Fruit fly (Drosophila melanogaster) whole organism, embryonic: Measurements from ENCODE around the gene Polr3F.

ENCODE experiments used
- Ada2b ChIP-seq: fragments of 200-800 bp; sonication (Bioruptor generic); IDR thresholded peaks from 2 replicates; pipeline ENCODE4 v1.3.6; 2022; ENCODE audit warnings: missing biosample characterization, missing genetic modification characterization
- B-H1 ChIP-seq: fragments of 200-800 bp; sonication (Bioruptor generic); IDR thresholded peaks from 3 replicates; pipeline ENCODE4 v1.3.6; 2022; ENCODE audit warnings: missing biosample characterization, missing genetic modification characterization
- CG10209 ChIP-seq: fragments of 200-800 bp; sonication (Bioruptor generic); optimal IDR thresholded peaks from 3 replicates; lab custom pipeline; 2017; ENCODE audit warnings: missing biosample characterization, mild to moderate bottlenecking, missing genetic modification characterization, missing genetic modification reagents
- CG10321 ChIP-seq: fragments of 200-800 bp; sonication (Bioruptor generic); IDR thresholded peaks from 2 replicates; pipeline ENCODE4 v1.3.6; 2022; ENCODE audit warnings: missing biosample characterization, missing genetic modification characterization
- CG11696 ChIP-seq: fragments of 200-800 bp; sonication (Bioruptor generic); IDR thresholded peaks from 2 replicates; pipeline ENCODE4 v1.3.6; 2022; ENCODE audit warnings: missing biosample characterization, missing genetic modification characterization
- CG12299 ChIP-seq: fragments of 200-800 bp; sonication (Bioruptor generic); optimal IDR thresholded peaks from 2 replicates; lab custom pipeline; 2018; ENCODE audit warnings: missing biosample characterization, mild to moderate bottlenecking, missing genetic modification characterization
- CG12769 ChIP-seq: fragments of 200-800 bp; sonication (Bioruptor generic); optimal IDR thresholded peaks from 2 replicates; lab custom pipeline; 2019; ENCODE audit warnings: missing biosample characterization, mild to moderate bottlenecking, missing genetic modification characterization, moderate library complexity
- CG15479 ChIP-seq: fragments of 200-800 bp; sonication (Bioruptor generic); optimal IDR thresholded peaks from 3 replicates; lab custom pipeline; 2019; ENCODE audit warnings: missing biosample characterization, mild to moderate bottlenecking, missing genetic modification characterization, moderate library complexity
- CG15514 ChIP-seq: fragments of 200-800 bp; sonication (Bioruptor generic); optimal IDR thresholded peaks from 3 replicates; lab custom pipeline; 2017; ENCODE audit warnings: missing biosample characterization, missing genetic modification characterization, mild to moderate bottlenecking, moderate library complexity, missing genetic modification reagents
- CG17186 ChIP-seq: fragments of 200-800 bp; sonication (Bioruptor generic); optimal IDR thresholded peaks from 3 replicates; lab custom pipeline; 2017; ENCODE audit warnings: missing biosample characterization, missing genetic modification reagents, missing genetic modification characterization
- CG17361 ChIP-seq: fragments of 200-800 bp; sonication (Bioruptor generic); IDR thresholded peaks from 3 replicates; pipeline ENCODE4 v1.3.6; 2022; ENCODE audit warnings: missing biosample characterization, missing genetic modification characterization
- CG18599 ChIP-seq: fragments of 200-800 bp; sonication (Bioruptor generic); optimal IDR thresholded peaks from 3 replicates; lab custom pipeline; 2017; ENCODE audit warnings: missing biosample characterization, missing genetic modification characterization, mild to moderate bottlenecking, moderate library complexity, missing genetic modification reagents
- CG2120 ChIP-seq: fragments of 200-800 bp; sonication (Bioruptor generic); optimal IDR thresholded peaks from 3 replicates; lab custom pipeline; 2016; ENCODE audit warnings: missing biosample characterization, missing genetic modification characterization
- CG2678 ChIP-seq: fragments of 200-800 bp; sonication (Bioruptor generic); optimal IDR thresholded peaks from 3 replicates; lab custom pipeline; 2019; ENCODE audit warnings: missing biosample characterization, mild to moderate bottlenecking, missing genetic modification characterization, moderate library complexity
- CG30403 ChIP-seq: fragments of 200-800 bp; sonication (Bioruptor generic); optimal IDR thresholded peaks from 3 replicates; lab custom pipeline; 2016; ENCODE audit warnings: missing biosample characterization, missing genetic modification characterization
- CG31224 ChIP-seq: fragments of 200-800 bp; sonication (Bioruptor generic); IDR thresholded peaks from 2 replicates; pipeline ENCODE4 v1.3.6; 2022; ENCODE audit warnings: missing biosample characterization, missing genetic modification characterization
- CG31388 ChIP-seq: fragments of 200-800 bp; sonication (Bioruptor generic); optimal IDR thresholded peaks from 2 replicates; lab custom pipeline; 2016; ENCODE audit warnings: missing biosample characterization, missing genetic modification characterization
- CG31441 ChIP-seq: fragments of 200-800 bp; sonication (Bioruptor generic); IDR thresholded peaks from 2 replicates; pipeline ENCODE4 v1.3.6; 2022; ENCODE audit warnings: missing biosample characterization, missing genetic modification characterization
- CG3281 ChIP-seq: fragments of 200-800 bp; sonication (Bioruptor generic); optimal IDR thresholded peaks from 3 replicates; lab custom pipeline; 2017; ENCODE audit warnings: missing biosample characterization, mild to moderate bottlenecking, missing genetic modification characterization
- CG5953 ChIP-seq: fragments of 200-800 bp; sonication (Bioruptor generic); IDR thresholded peaks from 2 replicates; pipeline ENCODE4 v1.3.6; 2022; ENCODE audit warnings: missing biosample characterization, missing genetic modification characterization
- CG6654 ChIP-seq: fragments of 200-800 bp; sonication (Bioruptor generic); optimal IDR thresholded peaks from 2 replicates; lab custom pipeline; 2017; ENCODE audit warnings: missing biosample characterization, mild to moderate bottlenecking, missing genetic modification characterization
- CG8290 ChIP-seq, 3 experiments: fragments of 200-800 bp; sonication (Bioruptor generic); optimal IDR thresholded peaks; 2 replicates each; lab custom pipeline; 2016 to 2019; ENCODE audit warnings: missing biosample characterization in 3 of 3, missing genetic modification characterization in 3 of 3, mild to moderate bottlenecking in 2 of 3, moderate library complexity in 1 of 3
- CG9727 ChIP-seq: fragments of 200-800 bp; sonication (Bioruptor generic); optimal IDR thresholded peaks from 3 replicates; lab custom pipeline; 2017; ENCODE audit warnings: missing biosample characterization, mild to moderate bottlenecking, missing genetic modification characterization
- D ChIP-seq, 2 experiments: fragments of 200-800 bp in 1 of 2; fragments of >200 bp in 1 of 2; sonication (Bioruptor generic) in 1 of 2; optimal IDR thresholded peaks; 2 replicates in 1 of 2; 3 replicates in 1 of 2; lab custom pipeline; 2017; ENCODE audit warnings: mild to moderate bottlenecking in 1 of 2, missing biosample characterization in 1 of 2, missing genetic modification characterization in 1 of 2, missing genetic modification reagents in 1 of 2
- Dip3 ChIP-seq: fragments of 200-800 bp; sonication (Bioruptor generic); optimal IDR thresholded peaks from 3 replicates; lab custom pipeline; 2016; ENCODE audit warnings: missing biosample characterization, missing genetic modification characterization
- Ets65A ChIP-seq: fragments of 200-800 bp; sonication (Bioruptor generic); peaks from one replicate; lab custom pipeline; 2016; ENCODE audit warnings: missing biosample characterization, missing genetic modification characterization
- Hey ChIP-seq: fragments of 200-800 bp; sonication (Bioruptor generic); optimal IDR thresholded peaks from 3 replicates; lab custom pipeline; 2018; ENCODE audit warnings: missing biosample characterization, mild to moderate bottlenecking, missing genetic modification characterization
- Hmr ChIP-seq: fragments of 200-800 bp; sonication (Bioruptor generic); optimal IDR thresholded peaks from 3 replicates; lab custom pipeline; 2017; ENCODE audit warnings: mild to moderate bottlenecking, missing biosample characterization, missing genetic modification reagents, missing genetic modification characterization
- Med ChIP-seq: fragments of 200-800 bp; sonication (Bioruptor generic); peaks from one replicate; lab custom pipeline; 2016; ENCODE audit warnings: missing biosample characterization, missing genetic modification characterization, mild to moderate bottlenecking, inconsistent platforms, moderate library complexity
- Meics ChIP-seq: fragments of 200-800 bp; sonication (Bioruptor generic); optimal IDR thresholded peaks from 2 replicates; lab custom pipeline; 2017; ENCODE audit warnings: missing biosample characterization, mild to moderate bottlenecking, missing genetic modification characterization
- Mes4 ChIP-seq: fragments of 200-800 bp; sonication (Bioruptor generic); optimal IDR thresholded peaks from 2 replicates; lab custom pipeline; 2016; ENCODE audit warnings: missing biosample characterization, missing genetic modification characterization
- Opbp ChIP-seq: fragments of 200-800 bp; sonication (Bioruptor generic); IDR thresholded peaks from 3 replicates; pipeline ENCODE4 v1.3.6; 2022; ENCODE audit warnings: missing biosample characterization, missing genetic modification characterization; ENCODE audit not compliant: partially characterized antibody
- Ptx1 ChIP-seq: fragments of 200-800 bp; sonication (Bioruptor generic); IDR thresholded peaks from 2 replicates; pipeline ENCODE4 v1.3.6; 2022; ENCODE audit warnings: missing biosample characterization, missing genetic modification characterization
- Xrp1 ChIP-seq: fragments of 200-800 bp; sonication (Bioruptor generic); IDR thresholded peaks from 2 replicates; pipeline ENCODE4 v1.3.6; 2022; ENCODE audit warnings: missing biosample characterization, missing genetic modification characterization
- ash1 ChIP-seq: fragments of 200-800 bp; sonication (Bioruptor generic); optimal IDR thresholded peaks from 2 replicates; lab custom pipeline; 2018; ENCODE audit warnings: missing biosample characterization, mild to moderate bottlenecking, missing genetic modification characterization
- btn ChIP-seq: fragments of 200-800 bp; sonication (Bioruptor generic); optimal IDR thresholded peaks from 2 replicates; lab custom pipeline; 2016; ENCODE audit warnings: missing biosample characterization, missing genetic modification characterization
- gcm ChIP-seq: fragments of 200-800 bp; sonication (Bioruptor generic); optimal IDR thresholded peaks from 2 replicates; lab custom pipeline; 2019; ENCODE audit warnings: missing biosample characterization, mild to moderate bottlenecking, missing genetic modification characterization, moderate library complexity
- gem ChIP-seq: fragments of 200-800 bp; sonication (Bioruptor generic); optimal IDR thresholded peaks from 2 replicates; lab custom pipeline; 2019; ENCODE audit warnings: missing biosample characterization, mild to moderate bottlenecking, missing genetic modification characterization, moderate library complexity
- grn ChIP-seq: fragments of 200-800 bp; sonication (Bioruptor generic); optimal IDR thresholded peaks from 3 replicates; lab custom pipeline; 2017; ENCODE audit warnings: missing biosample characterization, missing genetic modification characterization
- insv ChIP-seq, 2 experiments: fragments of 200-800 bp; sonication (Bioruptor generic); optimal IDR thresholded peaks; 3 replicates each; lab custom pipeline; 2016 to 2018; ENCODE audit warnings: missing biosample characterization in 2 of 2, missing genetic modification characterization in 2 of 2
- lilli ChIP-seq: fragments of 200-800 bp; sonication (Bioruptor generic); optimal IDR thresholded peaks from 3 replicates; lab custom pipeline; 2016; ENCODE audit warnings: missing biosample characterization, missing genetic modification characterization
- peb ChIP-seq: fragments of 200-800 bp; sonication (Bioruptor generic); IDR thresholded peaks from 2 replicates; pipeline ENCODE4 v1.3.6; 2022; ENCODE audit warnings: missing biosample characterization, missing genetic modification characterization
- pnt ChIP-seq: fragments of 200-800 bp; sonication (Bioruptor generic); optimal IDR thresholded peaks from 3 replicates; lab custom pipeline; 2016; ENCODE audit warnings: missing biosample characterization, missing genetic modification characterization
- row ChIP-seq: fragments of 200-800 bp; sonication (Bioruptor generic); IDR thresholded peaks from 3 replicates; pipeline ENCODE4 v1.3.6; 2022; ENCODE audit warnings: missing biosample characterization, missing genetic modification characterization
- salm ChIP-seq: fragments of 200-800 bp; sonication (Bioruptor generic); optimal IDR thresholded peaks from 2 replicates; lab custom pipeline; 2018; ENCODE audit warnings: missing biosample characterization, mild to moderate bottlenecking, missing genetic modification characterization
- sens ChIP-seq: fragments of 200-800 bp; sonication (Bioruptor generic); peaks from one replicate; lab custom pipeline; 2016; ENCODE audit warnings: missing biosample characterization, missing genetic modification characterization
- so ChIP-seq: fragments of 200-800 bp; sonication (Bioruptor generic); IDR thresholded peaks from 3 replicates; pipeline ENCODE4 v1.3.6; 2022; ENCODE audit warnings: missing biosample characterization, missing genetic modification characterization
- stc ChIP-seq: fragments of 200-800 bp; sonication (Bioruptor generic); IDR thresholded peaks from 2 replicates; pipeline ENCODE4 v1.3.6; 2022; ENCODE audit warnings: missing biosample characterization, missing genetic modification characterization
- tio ChIP-seq: fragments of 200-800 bp; sonication (Bioruptor generic); optimal IDR thresholded peaks from 2 replicates; lab custom pipeline; 2017; ENCODE audit warnings: missing biosample characterization, missing genetic modification characterization, inconsistent platforms
- twi ChIP-seq: fragments of 200-800 bp; optimal IDR thresholded peaks from 2 replicates; lab custom pipeline; 2019; ENCODE audit warnings: missing biosample characterization, mild to moderate bottlenecking, missing genetic modification characterization, moderate library complexity
- wor ChIP-seq: fragments of 200-800 bp; sonication (Bioruptor generic); IDR thresholded peaks from 2 replicates; pipeline ENCODE4 v1.3.6; 2022; ENCODE audit warnings: missing biosample characterization, missing genetic modification characterization

The Polr3F gene

DNA sequence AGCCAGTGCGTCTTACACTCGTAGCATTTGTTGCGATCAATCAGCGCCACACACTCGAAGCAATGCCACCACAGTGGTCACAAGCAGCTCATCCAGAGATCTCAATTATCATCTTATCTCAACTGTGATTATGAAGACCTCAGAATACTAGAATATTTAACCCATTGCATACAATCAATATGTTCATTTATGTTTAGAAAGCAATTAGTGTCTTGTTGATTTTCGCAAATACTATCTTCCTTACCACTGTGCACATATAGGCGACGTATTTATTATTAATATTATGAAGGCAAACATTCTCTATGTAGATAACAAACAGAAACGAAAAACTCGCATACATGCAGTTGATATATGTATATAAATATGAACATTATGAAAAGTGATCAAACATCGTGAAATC, 8.4 kb downstream of the Polr3F start (continued):
- TF ChIP-seq Dip3 (GFP tag; lab: Kevin White, UChicago) (no peak), B-H1 (GFP tag; lab: Robert Waterston, UW) (peak; percentile 76), stc (peak; percentile 62), sens (GFP tag; lab: Kevin White, UChicago) (peak; percentile 94), CG6654 (no peak), CG10321 (GFP tag; lab: Robert Waterston, UW) (no peak), CG11696 (GFP tag; lab: Robert Waterston, UW) (peak; percentile 66; the same call in 1 of the 2 replicates), grn (peak; percentile 47), gcm (peak; percentile 57), CG15514 (peak; percentile 32), so (GFP tag; lab: Robert Waterston, UW) (peak; percentile 58; the same call in 1 of the 3 replicates), D (optimal IDR thresholded peaks at IDR 0.05; lab: Kevin White, UChicago) (no peak), D (GFP tag; optimal IDR thresholded peaks at IDR 0.05; lab: Kevin White, UChicago) (peak; percentile 82), btn (peak; percentile 4), CG15479 (GFP tag; lab: Kevin White, UChicago) (peak; percentile 31), insv (GFP tag; optimal IDR thresholded peaks at IDR 0.05; lab: Kevin White, UChicago) (no peak), Mes4 (peak; percentile 62), CG17186 (GFP tag; lab: Kevin White, UChicago) (peak; percentile 54), peb (GFP tag; lab: Robert Waterston, UW) (peak; percentile 44; the same call in 1 of the 2 replicates), CG5953 (GFP tag; lab: Robert Waterston, UW) (peak; percentile 57; the same call in 1 of the 2 replicates), Hey (no peak), pnt (peak; percentile 36), ash1 (no peak), CG31224 (GFP tag; lab: Robert Waterston, UW) (peak; percentile 32; the same call in 1 of the 2 replicates), CG10209 (peak; percentile 81), wor (0 out of 2 replicates have a peak, but pooled peaks have one; percentile 16), CG31388 (GFP tag; lab: Kevin White, UChicago) (peak; percentile 13), CG31441 (GFP tag; lab: Robert Waterston, UW) (peak; percentile 85), Opbp (GFP tag; lab: Robert Waterston, UW) (no peak)

DNA sequence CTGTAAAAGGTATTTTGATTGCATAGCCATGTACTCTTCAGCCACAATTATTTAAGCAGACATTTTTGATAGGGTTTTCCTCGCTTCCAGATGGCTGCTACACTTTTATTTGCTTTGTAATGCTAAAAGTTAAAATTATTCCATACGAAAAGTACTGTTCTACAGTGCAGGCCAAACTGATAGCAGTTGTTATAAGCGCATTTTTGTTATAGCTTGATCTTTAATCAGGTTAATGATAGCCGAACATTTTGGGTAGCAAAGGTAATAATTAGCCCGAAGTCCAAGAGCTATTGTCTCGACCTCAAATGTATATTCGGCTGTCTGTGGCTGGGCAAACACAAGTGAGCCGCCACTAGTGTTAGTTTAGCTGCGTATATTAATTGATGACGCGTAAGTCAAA, 9.2 kb downstream of the Polr3F start:
- TF ChIP-seq CG12769 (tag; lab: Kevin White, UChicago), result peak; percentile 13
- TF ChIP-seq twi (tag; lab: Kevin White, UChicago), result no peak
- no peak for TF ChIP-seq CG12299 (tag; lab: Kevin White, UChicago)
- TF ChIP-seq row, result 0 out of 3 replicates have a peak, but pooled peaks have one; percentile 5
- 0 out of 2 replicates have a peak, but pooled peaks have one; percentile 35 for TF ChIP-seq Xrp1 (GFP tag; lab: Robert Waterston, UW)
- TF ChIP-seq Ada2b (GFP tag; lab: Robert Waterston, UW), result peak; percentile 10; the same call in 1 of the 2 replicates
- TF ChIP-seq salm (tag; lab: Kevin White, UChicago), result no peak
- no peak for TF ChIP-seq pnt
- TF ChIP-seq CG17361 (GFP tag; lab: Robert Waterston, UW), result no peak
- TF ChIP-seq CG9727 (GFP tag; lab: Kevin White, UChicago), result peak; percentile 4
- TF ChIP-seq CG3281 (GFP tag; lab: Kevin White, UChicago), result peak; percentile 13
- TF ChIP-seq tio, result peak; percentile 22
- peak; percentile 12 for TF ChIP-seq CG2678 (tag; lab: Kevin White, UChicago)
- peak; percentile 45 for TF ChIP-seq Ets65A (GFP tag; lab: Kevin White, UChicago)
- 0 out of 2 replicates have a peak, but pooled peaks have one; percentile 7 for TF ChIP-seq Ptx1 (GFP tag; lab: Robert Waterston, UW)
- TF ChIP-seq Med (GFP tag; lab: Kevin White, UChicago), result peak; percentile 55
- TF ChIP-seq gem (tag; lab: Kevin White, UChicago), result peak; percentile 1
- peak; percentile 21 for TF ChIP-seq CG18599 (GFP tag; lab: Kevin White, UChicago)
- TF ChIP-seq CG2120 (GFP tag; lab: Kevin White, UChicago), result peak; percentile 0
- no peak for TF ChIP-seq CG8290 (GFP tag; optimal IDR thresholded peaks at IDR 0.05; lab: Kevin White, UChicago)
- peak in 1 of 2 experiments; percentile 20 for TF ChIP-seq CG8290 (tag; optimal IDR thresholded peaks at IDR 0.05; lab: Kevin White, UChicago)
- TF ChIP-seq Meics, result peak; percentile 17
- peak; percentile 7 for TF ChIP-seq CG30403 (GFP tag; lab: Kevin White, UChicago)
- TF ChIP-seq Hmr (GFP tag; lab: Kevin White, UChicago), result peak; percentile 22
- peak; percentile 19 for TF ChIP-seq lilli (GFP tag; lab: Kevin White, UChicago)
- 0 out of 2 replicates have a peak, but pooled peaks have one; percentile 56 for TF ChIP-seq CG11696 (GFP tag; lab: Robert Waterston, UW)
